Worm (Caenorhabditis elegans): Measurements from ENCODE around the gene srd-66.
A peak's percentile ranks its signal among the peaks of the same experiment; 100 is the strongest.

The srd-66 gene

ce11 chrIII:2008334-2008733 lies 25.9 kb upstream of the srd-66 start:
- TF ChIP-seq flt-1 (GFP tag; IDR thresholded peaks at IDR 0.05) (no peak), cog-1 (tag; optimal IDR thresholded peaks at IDR 0.05) (no peak), T22C8.4 (GFP tag; IDR thresholded peaks at IDR 0.05) (no peak), klf-2 (GFP tag; conservative IDR thresholded peaks at IDR 0.05) (no peak), ztf-29 (GFP tag; IDR thresholded peaks at IDR 0.05) (no peak), med-1 (GFP tag; optimal IDR thresholded peaks at IDR 0.05; ENCODE audit: insufficient read depth) (no peak), tab-1 (GFP tag; IDR thresholded peaks at IDR 0.05) (no peak), ref-1 (GFP tag; conservative IDR thresholded peaks at IDR 0.05) (no peak), ztf-23 (GFP tag; IDR thresholded peaks at IDR 0.05) (no peak)

ce11 chrIII:2006937-2007336 lies 24.5 kb upstream of the srd-66 start:
- TF ChIP-seq T22C8.4 (GFP tag; IDR thresholded peaks at IDR 0.05) (peak; percentile 58), ztf-23 (GFP tag; IDR thresholded peaks at IDR 0.05) (no peak), tab-1 (GFP tag; IDR thresholded peaks at IDR 0.05) (no peak), cog-1 (tag; optimal IDR thresholded peaks at IDR 0.05) (no peak), ztf-29 (GFP tag; IDR thresholded peaks at IDR 0.05) (no peak)

- TF ChIP-seq T22C8.4 (GFP tag; IDR thresholded peaks at IDR 0.05) = no peak
- no peak for TF ChIP-seq ztf-23 (GFP tag; IDR thresholded peaks at IDR 0.05)
- no peak for TF ChIP-seq flt-1 (GFP tag; IDR thresholded peaks at IDR 0.05)
- no peak for TF ChIP-seq klf-2 (GFP tag; conservative IDR thresholded peaks at IDR 0.05)
- no peak for TF ChIP-seq tab-1 (GFP tag; IDR thresholded peaks at IDR 0.05)
- TF ChIP-seq cog-1 (tag; optimal IDR thresholded peaks at IDR 0.05) = no peak
- TF ChIP-seq med-1 (GFP tag; optimal IDR thresholded peaks at IDR 0.05; ENCODE audit: insufficient read depth) = no peak
- TF ChIP-seq ztf-29 (GFP tag; IDR thresholded peaks at IDR 0.05) = no peak
- TF ChIP-seq ref-1 (GFP tag; conservative IDR thresholded peaks at IDR 0.05) = no peak
Observed at ce11 chrIII:2005729-2006128, 23.3 kb upstream of the srd-66 start, which contains the start of gene Y39A3B.1. Gene Y39A3B.1, plus strand, starts transcription at chrIII:2006029.

- no peak for TF ChIP-seq ztf-29 (GFP tag; IDR thresholded peaks at IDR 0.05)
- peak; percentile 58 for TF ChIP-seq T22C8.4 (GFP tag; IDR thresholded peaks at IDR 0.05)
Observed at ce11 chrIII:2001210-2001609, 18.8 kb upstream of the srd-66 start.

ce11 chrIII:1997569-1997968 lies 15.1 kb upstream of the srd-66 start, which contains the start of gene lgc-42:
Gene lgc-42, plus strand, starts transcription at chrIII:1997869.
- TF ChIP-seq tab-1 (GFP tag; IDR thresholded peaks at IDR 0.05) = no peak
- no peak for TF ChIP-seq flt-1 (GFP tag; IDR thresholded peaks at IDR 0.05)
- TF ChIP-seq med-1 (GFP tag; optimal IDR thresholded peaks at IDR 0.05; ENCODE audit: insufficient read depth) = no peak
- no peak for TF ChIP-seq klf-2 (GFP tag; conservative IDR thresholded peaks at IDR 0.05)
- TF ChIP-seq cog-1 (tag; optimal IDR thresholded peaks at IDR 0.05) = no peak
- TF ChIP-seq ztf-29 (GFP tag; IDR thresholded peaks at IDR 0.05) = no peak
- no peak for TF ChIP-seq ref-1 (GFP tag; conservative IDR thresholded peaks at IDR 0.05)
- TF ChIP-seq ztf-23 (GFP tag; IDR thresholded peaks at IDR 0.05) = no peak
- TF ChIP-seq T22C8.4 (GFP tag; IDR thresholded peaks at IDR 0.05) = no peak

ce11 chrIII:1989940-1990339 lies 7.5 kb upstream of the srd-66 start:
- TF ChIP-seq T22C8.4 (GFP tag; IDR thresholded peaks at IDR 0.05) (no peak), flt-1 (GFP tag; IDR thresholded peaks at IDR 0.05) (no peak), ref-1 (GFP tag; conservative IDR thresholded peaks at IDR 0.05) (no peak), tab-1 (GFP tag; IDR thresholded peaks at IDR 0.05) (no peak), ztf-29 (GFP tag; IDR thresholded peaks at IDR 0.05) (no peak), klf-2 (GFP tag; conservative IDR thresholded peaks at IDR 0.05) (no peak), ztf-23 (GFP tag; IDR thresholded peaks at IDR 0.05) (no peak), med-1 (GFP tag; optimal IDR thresholded peaks at IDR 0.05; ENCODE audit: insufficient read depth) (no peak), cog-1 (tag; optimal IDR thresholded peaks at IDR 0.05) (no peak)

- TF ChIP-seq med-1 (GFP tag; optimal IDR thresholded peaks at IDR 0.05; ENCODE audit: insufficient read depth) = no peak
- no peak for TF ChIP-seq ref-1 (GFP tag; conservative IDR thresholded peaks at IDR 0.05)
- no peak for TF ChIP-seq tab-1 (GFP tag; IDR thresholded peaks at IDR 0.05)
- no peak for TF ChIP-seq T22C8.4 (GFP tag; IDR thresholded peaks at IDR 0.05)
- no peak for TF ChIP-seq ztf-29 (GFP tag; IDR thresholded peaks at IDR 0.05)
- TF ChIP-seq ztf-23 (GFP tag; IDR thresholded peaks at IDR 0.05) = no peak
- TF ChIP-seq klf-2 (GFP tag; conservative IDR thresholded peaks at IDR 0.05) = no peak
- TF ChIP-seq cog-1 (tag; optimal IDR thresholded peaks at IDR 0.05) = no peak
- TF ChIP-seq flt-1 (GFP tag; IDR thresholded peaks at IDR 0.05) = no peak
Observed at ce11 chrIII:1987693-1988092, 5.2 kb upstream of the srd-66 start, which contains the start of gene Y39A3B.8. Gene Y39A3B.8, plus strand, starts transcription at chrIII:1987993.

- TF ChIP-seq ztf-23 (GFP tag; IDR thresholded peaks at IDR 0.05) (no peak), tab-1 (GFP tag; IDR thresholded peaks at IDR 0.05) (no peak), cog-1 (tag; optimal IDR thresholded peaks at IDR 0.05) (no peak), klf-2 (GFP tag; conservative IDR thresholded peaks at IDR 0.05) (no peak), med-1 (GFP tag; optimal IDR thresholded peaks at IDR 0.05; ENCODE audit: insufficient read depth) (no peak), T22C8.4 (GFP tag; IDR thresholded peaks at IDR 0.05) (no peak), ztf-29 (GFP tag; IDR thresholded peaks at IDR 0.05) (no peak), ref-1 (GFP tag; conservative IDR thresholded peaks at IDR 0.05) (no peak), flt-1 (GFP tag; IDR thresholded peaks at IDR 0.05) (no peak)
Observed at ce11 chrIII:1984860-1985259, 2.4 kb upstream of the srd-66 start, which contains the start of gene Y39A3B.7. Gene Y39A3B.7, minus strand, starts transcription at chrIII:1984960.

ce11 chrIII:1981467-1981866 lies 980 bp downstream of the srd-66 start:
- TF ChIP-seq flt-1 (GFP tag; IDR thresholded peaks at IDR 0.05) (no peak), ref-1 (GFP tag; conservative IDR thresholded peaks at IDR 0.05) (no peak), T22C8.4 (GFP tag; IDR thresholded peaks at IDR 0.05) (no peak), klf-2 (GFP tag; conservative IDR thresholded peaks at IDR 0.05) (no peak), med-1 (GFP tag; optimal IDR thresholded peaks at IDR 0.05; ENCODE audit: insufficient read depth) (no peak), ztf-23 (GFP tag; IDR thresholded peaks at IDR 0.05) (no peak), ztf-29 (GFP tag; IDR thresholded peaks at IDR 0.05) (no peak), cog-1 (tag; optimal IDR thresholded peaks at IDR 0.05) (no peak), tab-1 (GFP tag; IDR thresholded peaks at IDR 0.05) (no peak)

- TF ChIP-seq ztf-29 (GFP tag; IDR thresholded peaks at IDR 0.05) (no peak), klf-2 (GFP tag; conservative IDR thresholded peaks at IDR 0.05) (no peak), cog-1 (tag; optimal IDR thresholded peaks at IDR 0.05) (no peak)
Observed at ce11 chrIII:1977424-1977823, 5.0 kb downstream of the srd-66 start.
